Fruit fly (Drosophila melanogaster) Kc167 (cell line): ENCODE data around the gene Ref2.

ENCODE experiments used
- Sin3A ChIP-seq: fragments of >200 bp; optimal IDR thresholded peaks from 2 replicates; lab custom pipeline; 2018; ENCODE audit warnings: missing external identifiers
- h ChIP-seq: fragments of >200 bp; optimal IDR thresholded peaks from 3 replicates; lab custom pipeline; 2018; ENCODE audit warnings: missing external identifiers
- psq ChIP-seq: fragments of >200 bp; optimal IDR thresholded peaks from 2 replicates; lab custom pipeline; 2017; ENCODE audit warnings: missing external identifiers

- TF ChIP-seq h (lab: Kevin White, UChicago): no peak
- no peak for TF ChIP-seq psq (lab: Kevin White, UChicago)
- no peak for TF ChIP-seq Sin3A (lab: Kevin White, UChicago)
Measured at dm6 chr2L:12602808-12603207, 43.3 kb downstream of the Ref2 start.
